Worm (Caenorhabditis elegans): ENCODE results near the gene C46A5.6.

The C46A5.6 gene

DNA sequence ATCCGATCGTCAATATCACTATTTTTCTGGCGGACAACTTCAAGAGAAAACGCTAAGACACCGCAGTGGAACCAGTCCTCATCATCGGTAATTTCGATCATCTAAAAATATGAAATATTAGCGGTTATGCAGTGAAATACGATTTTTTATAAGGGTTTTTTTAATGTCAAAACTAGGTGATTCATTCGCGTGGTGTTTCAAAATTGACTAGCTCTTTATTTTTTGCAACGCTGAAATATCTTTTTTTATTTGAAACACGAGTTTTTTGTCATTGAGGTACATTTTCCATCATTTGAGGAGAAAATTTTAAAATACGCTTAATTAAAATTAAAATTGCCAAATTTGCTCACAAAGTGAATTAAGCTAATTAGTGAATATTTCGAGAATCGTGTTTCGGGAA lies 4.1 kb downstream of the C46A5.6 start, which contains the start of gene dsb-3:
TSS of gene dsb-3 (minus strand) at position 101 of the 400 bp plus-strand sequence.
- TF ChIP-seq ztf-11 (tag; optimal IDR thresholded peaks at IDR 0.05) (no peak), unc-130 (tag; optimal IDR thresholded peaks at IDR 0.05) (no peak), tlp-1 (tag; optimal IDR thresholded peaks at IDR 0.05) (no peak), mep-1 (tag; optimal IDR thresholded peaks at IDR 0.05) (no peak), fkh-10 (GFP tag; optimal IDR thresholded peaks at IDR 0.05) (no peak), ceh-82 (tag; optimal IDR thresholded peaks at IDR 0.05) (no peak), nhr-85 (tag) (no peak), rnt-1 (tag; optimal IDR thresholded peaks at IDR 0.05) (no peak), aly-2 (tag; optimal IDR thresholded peaks at IDR 0.05) (no peak), xbp-1 (tag; optimal IDR thresholded peaks at IDR 0.05) (no peak), ets-5 (GFP tag; IDR thresholded peaks at IDR 0.05) (no peak), F16B12.6 (tag; optimal IDR thresholded peaks at IDR 0.05) (no peak), hlh-4 (tag; optimal IDR thresholded peaks at IDR 0.05) (no peak), grh-1 (GFP tag; IDR thresholded peaks at IDR 0.05) (no peak), elt-3 (tag; optimal IDR thresholded peaks at IDR 0.05) (no peak), lir-3 (tag; optimal IDR thresholded peaks at IDR 0.05; ENCODE audit: poor library complexity) (no peak), nhr-20 (tag; optimal IDR thresholded peaks at IDR 0.05) (no peak), lin-39 (tag; optimal IDR thresholded peaks at IDR 0.05) (no peak), sox-4 (tag; optimal IDR thresholded peaks at IDR 0.05) (no peak)

DNA sequence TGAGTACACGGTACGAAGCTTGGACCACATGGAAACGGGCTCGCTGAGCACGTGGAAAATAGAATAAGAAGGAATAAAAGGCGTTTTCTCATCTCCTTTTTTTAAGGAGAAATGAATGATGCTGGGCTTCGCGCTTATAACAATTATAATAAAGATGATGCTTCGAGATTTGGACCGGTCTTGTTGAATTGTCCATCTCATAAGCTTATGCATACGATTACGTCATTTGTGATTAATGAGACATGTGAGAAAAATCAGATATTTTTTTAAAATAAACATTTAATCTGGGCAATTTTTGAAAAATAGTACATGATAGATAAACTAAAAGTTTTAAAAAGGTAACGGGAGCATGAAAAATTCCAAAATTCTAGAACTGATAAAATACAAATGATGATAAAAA lies 6.4 kb downstream of the C46A5.6 start, which contains the start of gene C46A5.4:
TSS of gene C46A5.4 (minus strand) at position 101 of the 400 bp plus-strand sequence.
- TF ChIP-seq nhr-11 (tag; optimal IDR thresholded peaks at IDR 0.05) (no peak), Y116A8C.19 (tag; optimal IDR thresholded peaks at IDR 0.05; ENCODE audit: borderline replicate concordance) (no peak), aha-1 (tag; optimal IDR thresholded peaks at IDR 0.05) (no peak), lir-3 (tag; optimal IDR thresholded peaks at IDR 0.05; ENCODE audit: poor library complexity) (no peak), mef-2 (tag; optimal IDR thresholded peaks at IDR 0.05) (no peak), jun-1 (tag; optimal IDR thresholded peaks at IDR 0.05) (no peak), mep-1 (tag; optimal IDR thresholded peaks at IDR 0.05) (no peak), nhr-85 (tag) (no peak), dpl-1 (GFP tag; optimal IDR thresholded peaks at IDR 0.05) (no peak), ces-1 (GFP tag; optimal IDR thresholded peaks at IDR 0.05) (no peak), xbp-1 (tag; optimal IDR thresholded peaks at IDR 0.05) (no peak), unc-98 (GFP tag; IDR thresholded peaks at IDR 0.05) (no peak)

DNA sequence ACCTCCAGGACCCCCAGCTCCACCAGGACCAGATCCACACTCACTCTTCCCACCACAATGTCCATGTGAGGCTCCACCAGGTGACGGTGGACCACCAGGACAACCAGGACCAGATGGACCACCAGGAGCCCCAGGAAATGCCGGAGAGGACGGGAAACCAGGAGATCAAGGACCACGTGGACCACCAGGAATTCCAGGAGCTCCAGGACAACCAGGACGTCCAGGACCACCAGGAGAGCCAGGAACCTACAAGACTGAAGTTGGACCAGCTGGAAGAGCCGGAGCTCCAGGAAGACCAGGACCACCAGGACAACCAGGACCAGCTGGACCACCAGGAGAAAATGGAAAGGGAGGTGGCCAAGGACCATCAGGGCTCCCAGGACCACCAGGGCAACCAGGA lies 9.5 kb downstream of the C46A5.6 start:
- TF ChIP-seq tlp-1 (tag; optimal IDR thresholded peaks at IDR 0.05) (no peak), egl-27 (tag; optimal IDR thresholded peaks at IDR 0.05) (no peak), ces-1 (GFP tag; optimal IDR thresholded peaks at IDR 0.05) (no peak), fos-1 (tag; optimal IDR thresholded peaks at IDR 0.05) (no peak), grh-1 (GFP tag; IDR thresholded peaks at IDR 0.05) (no peak), mdl-1 (tag; optimal IDR thresholded peaks at IDR 0.05) (no peak), unc-86 (tag; optimal IDR thresholded peaks at IDR 0.05) (no peak), efl-1 (optimal IDR thresholded peaks at IDR 0.05) (no peak), efl-1 (GFP tag; optimal IDR thresholded peaks at IDR 0.05 in 1 of 2) (no peak), nhr-90 (tag; optimal IDR thresholded peaks at IDR 0.05; ENCODE audit: poor library complexity) (no peak), mep-1 (tag; optimal IDR thresholded peaks at IDR 0.05) (no peak), nhr-237 (tag; optimal IDR thresholded peaks at IDR 0.05) (no peak), snpc-4 (tag; optimal IDR thresholded peaks at IDR 0.05) (no peak), irx-1 (tag; optimal IDR thresholded peaks at IDR 0.05) (no peak), lin-14 (GFP tag; optimal IDR thresholded peaks at IDR 0.05) (no peak), ama-1 (optimal IDR thresholded peaks at IDR 0.05) (no peak), alr-1 (tag; optimal IDR thresholded peaks at IDR 0.05; ENCODE audit: borderline replicate concordance) (no peak)

Data from whole organism, L1 larva.